Fruit fly (Drosophila melanogaster) whole organism, embryonic: ENCODE data around the gene Hsp70Aa.

Source experiments
- CG10267 ChIP-seq: fragments of 200-800 bp; sonication (Bioruptor generic); optimal IDR thresholded peaks from 2 replicates; lab custom pipeline; 2018; ENCODE audit warnings: missing biosample characterization, mild to moderate bottlenecking, missing genetic modification characterization, moderate library complexity
- CG10543 ChIP-seq: fragments of 200-800 bp; sonication (Bioruptor generic); optimal IDR thresholded peaks from 3 replicates; lab custom pipeline; 2017; ENCODE audit warnings: missing biosample characterization, mild to moderate bottlenecking, missing genetic modification characterization, moderate library complexity
- CG12299 ChIP-seq: fragments of 200-800 bp; sonication (Bioruptor generic); optimal IDR thresholded peaks from 2 replicates; lab custom pipeline; 2018; ENCODE audit warnings: missing biosample characterization, mild to moderate bottlenecking, missing genetic modification characterization
- CG12942 ChIP-seq: fragments of 200-800 bp; sonication (Bioruptor generic); optimal IDR thresholded peaks from 3 replicates; lab custom pipeline; 2016; ENCODE audit warnings: missing biosample characterization, missing genetic modification characterization
- CG13287 ChIP-seq: fragments of 200-800 bp; sonication (Bioruptor generic); IDR thresholded peaks from 2 replicates; pipeline ENCODE4 v1.3.6; 2022; ENCODE audit warnings: missing biosample characterization, missing genetic modification characterization; ENCODE audit not compliant: partially characterized antibody
- CG15479 ChIP-seq: fragments of 200-800 bp; sonication (Bioruptor generic); optimal IDR thresholded peaks from 3 replicates; lab custom pipeline; 2019; ENCODE audit warnings: missing biosample characterization, mild to moderate bottlenecking, missing genetic modification characterization, moderate library complexity
- CG1602 ChIP-seq: fragments of 200-800 bp; sonication (Bioruptor generic); optimal IDR thresholded peaks from 3 replicates; lab custom pipeline; 2016; ENCODE audit warnings: missing biosample characterization, missing genetic modification characterization
- CG17385 ChIP-seq: fragments of 200-800 bp; sonication (Bioruptor generic); optimal IDR thresholded peaks from 3 replicates; lab custom pipeline; 2018; ENCODE audit warnings: missing biosample characterization, mild to moderate bottlenecking, missing genetic modification characterization
- CG18476 ChIP-seq: fragments of 200-800 bp; sonication (Bioruptor generic); optimal IDR thresholded peaks from 2 replicates; lab custom pipeline; 2016; ENCODE audit warnings: missing biosample characterization, mild to moderate bottlenecking, missing genetic modification characterization
- CG18599 ChIP-seq: fragments of 200-800 bp; sonication (Bioruptor generic); optimal IDR thresholded peaks from 3 replicates; lab custom pipeline; 2017; ENCODE audit warnings: missing biosample characterization, missing genetic modification characterization, mild to moderate bottlenecking, moderate library complexity, missing genetic modification reagents
- CG2202 ChIP-seq: fragments of 200-800 bp; sonication (Bioruptor generic); optimal IDR thresholded peaks from 2 replicates; lab custom pipeline; 2018; ENCODE audit warnings: missing biosample characterization, mild to moderate bottlenecking, missing genetic modification characterization
- CG2889 ChIP-seq: fragments of 200-800 bp; sonication (Bioruptor generic); IDR thresholded peaks from 3 replicates; pipeline ENCODE4 v1.3.6; 2022; ENCODE audit warnings: missing biosample characterization, missing genetic modification characterization
- CG31224 ChIP-seq: fragments of 200-800 bp; sonication (Bioruptor generic); IDR thresholded peaks from 2 replicates; pipeline ENCODE4 v1.3.6; 2022; ENCODE audit warnings: missing biosample characterization, missing genetic modification characterization
- CG3838 ChIP-seq: fragments of 200-800 bp; sonication (Bioruptor generic); optimal IDR thresholded peaks from 3 replicates; lab custom pipeline; 2016; ENCODE audit warnings: missing biosample characterization, missing genetic modification characterization
- CG4617 ChIP-seq: fragments of 200-800 bp; sonication (Bioruptor generic); optimal IDR thresholded peaks from 3 replicates; lab custom pipeline; 2016; ENCODE audit warnings: missing biosample characterization, missing genetic modification characterization, borderline replicate concordance
- CG6683 ChIP-seq: fragments of 200-800 bp; sonication (Bioruptor generic); optimal IDR thresholded peaks from 2 replicates; lab custom pipeline; 2017; ENCODE audit warnings: missing biosample characterization, mild to moderate bottlenecking, missing genetic modification characterization, missing genetic modification reagents
- CG6689 ChIP-seq: fragments of 200-800 bp; sonication (Bioruptor generic); IDR thresholded peaks from 2 replicates; pipeline ENCODE4 v1.3.6; 2022; ENCODE audit warnings: missing biosample characterization, missing genetic modification characterization
- CG7271 ChIP-seq: fragments of 200-800 bp; sonication (Bioruptor generic); optimal IDR thresholded peaks from 2 replicates; lab custom pipeline; 2018; ENCODE audit warnings: missing biosample characterization, mild to moderate bottlenecking, missing genetic modification characterization, moderate library complexity
- CG8281 ChIP-seq: fragments of 200-800 bp; sonication (Bioruptor generic); optimal IDR thresholded peaks from 2 replicates; lab custom pipeline; 2018; ENCODE audit warnings: missing biosample characterization, mild to moderate bottlenecking, missing genetic modification characterization, moderate library complexity
- CG8290 ChIP-seq, 3 experiments: fragments of 200-800 bp; sonication (Bioruptor generic); optimal IDR thresholded peaks; 2 replicates each; lab custom pipeline; 2016 to 2019; ENCODE audit warnings: missing biosample characterization in 3 of 3, missing genetic modification characterization in 3 of 3, mild to moderate bottlenecking in 2 of 3, moderate library complexity in 1 of 3
- CG9932 ChIP-seq: fragments of 200-800 bp; sonication (Bioruptor generic); IDR thresholded peaks from 2 replicates; pipeline ENCODE4 v1.3.6; 2022; ENCODE audit warnings: missing biosample characterization, missing genetic modification characterization
- Dbx ChIP-seq: fragments of 200-800 bp; sonication (Bioruptor generic); IDR thresholded peaks from 3 replicates; pipeline ENCODE4 v1.3.6; 2022; ENCODE audit warnings: missing biosample characterization, missing genetic modification characterization
- Dp ChIP-seq: fragments of 200-800 bp; sonication (Bioruptor generic); optimal IDR thresholded peaks from 2 replicates; lab custom pipeline; 2018; ENCODE audit warnings: missing biosample characterization, mild to moderate bottlenecking, missing genetic modification characterization, moderate library complexity
- E2f2 ChIP-seq: fragments of 200-800 bp; sonication (Bioruptor generic); IDR thresholded peaks from 2 replicates; pipeline ENCODE4 v1.3.6; 2022; ENCODE audit warnings: missing biosample characterization, missing genetic modification characterization
- Gug ChIP-seq: fragments of 200-800 bp; sonication (Bioruptor generic); IDR thresholded peaks from 4 replicates; pipeline ENCODE4 v1.3.6; 2022; ENCODE audit warnings: missing biosample characterization, missing genetic modification characterization
- Hsf ChIP-seq: fragments of 200-800 bp; sonication (Bioruptor generic); optimal IDR thresholded peaks from 3 replicates; lab custom pipeline; 2016; ENCODE audit warnings: missing biosample characterization, missing genetic modification characterization
- Max ChIP-seq: fragments of 200-800 bp; sonication (Bioruptor generic); optimal IDR thresholded peaks from 2 replicates; lab custom pipeline; 2016; ENCODE audit warnings: missing biosample characterization, mild to moderate bottlenecking, missing genetic modification characterization
- Oli ChIP-seq: fragments of 200-800 bp; sonication (Bioruptor generic); optimal IDR thresholded peaks from 2 replicates; lab custom pipeline; 2018; ENCODE audit warnings: missing biosample characterization, mild to moderate bottlenecking, missing genetic modification characterization, moderate library complexity
- Taf1 ChIP-seq: fragments of 200-800 bp; sonication (Bioruptor generic); IDR thresholded peaks from 2 replicates; pipeline ENCODE4 v1.3.6; 2022; ENCODE audit warnings: missing biosample characterization, missing genetic modification characterization
- Xrp1 ChIP-seq: fragments of 200-800 bp; sonication (Bioruptor generic); IDR thresholded peaks from 2 replicates; pipeline ENCODE4 v1.3.6; 2022; ENCODE audit warnings: missing biosample characterization, missing genetic modification characterization
- al ChIP-seq: fragments of 200-800 bp; sonication (Bioruptor generic); IDR thresholded peaks from 2 replicates; pipeline ENCODE4 v1.3.6; 2022; ENCODE audit warnings: missing biosample characterization, missing genetic modification characterization
- bigmax ChIP-seq: fragments of 200-800 bp; sonication (Bioruptor generic); optimal IDR thresholded peaks from 2 replicates; lab custom pipeline; 2018; ENCODE audit warnings: missing biosample characterization, mild to moderate bottlenecking, missing genetic modification characterization
- btn ChIP-seq: fragments of 200-800 bp; sonication (Bioruptor generic); optimal IDR thresholded peaks from 2 replicates; lab custom pipeline; 2016; ENCODE audit warnings: missing biosample characterization, missing genetic modification characterization
- chm ChIP-seq: fragments of 200-800 bp; sonication (Bioruptor generic); IDR thresholded peaks from 2 replicates; pipeline ENCODE4 v1.3.6; 2022; ENCODE audit warnings: missing biosample characterization, missing genetic modification characterization
- chn ChIP-seq: fragments of 200-800 bp; sonication (Bioruptor generic); optimal IDR thresholded peaks from 2 replicates; lab custom pipeline; 2016; ENCODE audit warnings: missing biosample characterization, missing genetic modification characterization
- dm ChIP-seq: fragments of 200-800 bp; sonication (Bioruptor generic); optimal IDR thresholded peaks from 3 replicates; lab custom pipeline; 2016; ENCODE audit warnings: missing biosample characterization, missing genetic modification characterization
- fru ChIP-seq: fragments of >200 bp; optimal IDR thresholded peaks from 2 replicates; lab custom pipeline; 2017
- fu2 ChIP-seq: fragments of 200-800 bp; sonication (Bioruptor generic); optimal IDR thresholded peaks from 2 replicates; lab custom pipeline; 2016; ENCODE audit warnings: missing biosample characterization, missing genetic modification characterization
- gsb ChIP-seq: fragments of 200-800 bp; sonication (Bioruptor generic); IDR thresholded peaks from 2 replicates; pipeline ENCODE4 v1.3.6; 2022; ENCODE audit warnings: missing biosample characterization, missing genetic modification characterization
- h ChIP-seq: fragments of >200 bp; optimal IDR thresholded peaks from 2 replicates; lab custom pipeline; 2017
- insv ChIP-seq, 2 experiments: fragments of 200-800 bp; sonication (Bioruptor generic); optimal IDR thresholded peaks; 3 replicates each; lab custom pipeline; 2016 to 2018; ENCODE audit warnings: missing biosample characterization in 2 of 2, missing genetic modification characterization in 2 of 2
- knrl ChIP-seq: fragments of 200-800 bp; sonication (Bioruptor generic); IDR thresholded peaks from 3 replicates; pipeline ENCODE4 v1.3.6; 2022; ENCODE audit warnings: missing biosample characterization, missing genetic modification characterization; ENCODE audit not compliant: partially characterized antibody
- lab ChIP-seq: fragments of 200-800 bp; sonication (Bioruptor generic); optimal IDR thresholded peaks from 3 replicates; lab custom pipeline; 2017; ENCODE audit warnings: missing biosample characterization, missing genetic modification characterization, mild to moderate bottlenecking, moderate library complexity, missing genetic modification reagents
- lola ChIP-seq, 3 experiments: fragments of >200 bp in 2 of 3; fragments of 200-800 bp in 1 of 3; sonication (Bioruptor generic) in 1 of 3; optimal IDR thresholded peaks; 2 replicates each; lab custom pipeline; 2017 to 2019; ENCODE audit warnings: missing biosample characterization in 3 of 3, missing genetic modification characterization in 3 of 3, mild to moderate bottlenecking in 1 of 3, moderate library complexity in 1 of 3
- pita ChIP-seq: fragments of 200-800 bp; sonication (Bioruptor generic); optimal IDR thresholded peaks from 2 replicates; lab custom pipeline; 2017; ENCODE audit warnings: missing biosample characterization, mild to moderate bottlenecking, missing genetic modification characterization
- pnt ChIP-seq: fragments of 200-800 bp; sonication (Bioruptor generic); optimal IDR thresholded peaks from 3 replicates; lab custom pipeline; 2016; ENCODE audit warnings: missing biosample characterization, missing genetic modification characterization
- pros ChIP-seq: fragments of 200-800 bp; sonication (Bioruptor generic); optimal IDR thresholded peaks from 3 replicates; lab custom pipeline; 2019; ENCODE audit warnings: missing biosample characterization, mild to moderate bottlenecking, missing genetic modification characterization, moderate library complexity
- slp2 ChIP-seq: fragments of 200-800 bp; sonication (Bioruptor generic); optimal IDR thresholded peaks from 2 replicates; lab custom pipeline; 2016; ENCODE audit warnings: missing biosample characterization, missing genetic modification characterization
- sr ChIP-seq: fragments of 200-800 bp; sonication (Bioruptor generic); IDR thresholded peaks from 3 replicates; pipeline ENCODE4 v1.3.6; 2022; ENCODE audit warnings: missing biosample characterization, missing genetic modification characterization
- tll ChIP-seq, 2 experiments: fragments of 200-800 bp in 1 of 2; fragments of >200 bp in 1 of 2; sonication (Bioruptor generic) in 1 of 2; optimal IDR thresholded peaks; 2 replicates each; lab custom pipeline; 2017 to 2019; ENCODE audit warnings: missing biosample characterization in 2 of 2, missing genetic modification characterization in 2 of 2, mild to moderate bottlenecking in 1 of 2, moderate library complexity in 1 of 2
- unpg ChIP-seq: fragments of 200-800 bp; sonication (Bioruptor generic); optimal IDR thresholded peaks from 3 replicates; lab custom pipeline; 2018; ENCODE audit warnings: missing biosample characterization, mild to moderate bottlenecking, missing genetic modification characterization, moderate library complexity

The Hsp70Aa gene

dm6 chr3R:11948903-11949358 is 7.4 kb downstream of the Hsp70Aa start, which contains the start of gene Cad87A (continued):
- TF ChIP-seq Max (GFP tag; lab: Kevin White, UChicago) (peak; percentile 53), CG2889 (no peak), btn (no peak), unpg (GFP tag; lab: Kevin White, UChicago) (peak; percentile 15), CG31224 (GFP tag; lab: Robert Waterston, UW) (no peak), Dp (GFP tag; lab: Kevin White, UChicago) (peak; percentile 53), chm (no peak), fu2 (GFP tag; lab: Kevin White, UChicago) (no peak), chn (GFP tag; lab: Kevin White, UChicago) (no peak), E2f2 (GFP tag; lab: Robert Waterston, UW) (no peak), Gug (GFP tag; lab: Robert Waterston, UW) (no peak; the same call in 3 of the 4 replicates), CG6689 (GFP tag; lab: Robert Waterston, UW) (no peak), gsb (GFP tag; lab: Robert Waterston, UW) (no peak), CG18599 (GFP tag; lab: Kevin White, UChicago) (peak; percentile 47), slp2 (GFP tag; lab: Kevin White, UChicago) (no peak), CG1602 (no peak), al (GFP tag; lab: Robert Waterston, UW) (no peak), Dbx (GFP tag; lab: Robert Waterston, UW) (no peak), pnt (no peak), CG6683 (GFP tag; lab: Kevin White, UChicago) (no peak), CG8281 (peak; percentile 7), CG13287 (GFP tag; lab: Robert Waterston, UW) (no peak), Xrp1 (GFP tag; lab: Robert Waterston, UW) (no peak), CG2202 (tag; lab: Kevin White, UChicago) (peak; percentile 23), CG10543 (peak; percentile 69), CG7271 (tag; lab: Kevin White, UChicago) (peak; percentile 31), CG4617 (GFP tag; lab: Kevin White, UChicago) (no peak), CG12942 (GFP tag; lab: Kevin White, UChicago) (no peak), CG18476 (GFP tag; lab: Kevin White, UChicago) (no peak), CG12299 (peak; percentile 57), pros (GFP tag; lab: Kevin White, UChicago) (peak; percentile 52), CG17385 (GFP tag; lab: Kevin White, UChicago) (no peak), tll (GFP tag; optimal IDR thresholded peaks at IDR 0.05; lab: Kevin White, UChicago) (peak in 1 of 2 experiments; percentile 85), Taf1 (no peak), Hsf (GFP tag; lab: Kevin White, UChicago) (no peak), lab (GFP tag; lab: Kevin White, UChicago) (peak; percentile 51), fru (lab: Kevin White, UChicago) (no peak), h (lab: Kevin White, UChicago) (no peak), CG8290 (GFP tag; optimal IDR thresholded peaks at IDR 0.05; lab: Kevin White, UChicago) (no peak), CG8290 (tag; optimal IDR thresholded peaks at IDR 0.05; lab: Kevin White, UChicago) (peak in 1 of 2 experiments; percentile 65), lola (GFP tag; optimal IDR thresholded peaks at IDR 0.05; lab: Kevin White, UChicago) (no peak), bigmax (GFP tag; lab: Kevin White, UChicago) (peak; percentile 67), knrl (GFP tag; lab: Robert Waterston, UW) (no peak), dm (GFP tag; lab: Kevin White, UChicago) (no peak), insv (GFP tag; optimal IDR thresholded peaks at IDR 0.05; lab: Kevin White, UChicago) (peak in 1 of 2 experiments; percentile 9), CG15479 (GFP tag; lab: Kevin White, UChicago) (peak; percentile 24), Oli (no peak), CG9932 (GFP tag; lab: Robert Waterston, UW) (no peak), pita (no peak), CG10267 (tag; lab: Kevin White, UChicago) (peak; percentile 49), CG3838 (GFP tag; lab: Kevin White, UChicago) (no peak), sr (no peak)
